Fruit fly (Drosophila melanogaster) whole organism, embryonic: ENCODE results near the gene CG13028.

Experiments
- CG6854 ChIP-seq: fragments of 200-800 bp; sonication (Bioruptor generic); optimal IDR thresholded peaks from 3 replicates; lab custom pipeline; 2017; ENCODE audit warnings: missing biosample characterization, mild to moderate bottlenecking, missing genetic modification characterization
- slp2 ChIP-seq: fragments of 200-800 bp; sonication (Bioruptor generic); optimal IDR thresholded peaks from 2 replicates; lab custom pipeline; 2016; ENCODE audit warnings: missing biosample characterization, missing genetic modification characterization
- trem ChIP-seq: fragments of 200-800 bp; optimal IDR thresholded peaks from 3 replicates; lab custom pipeline; 2019; ENCODE audit warnings: missing biosample characterization, mild to moderate bottlenecking, missing genetic modification characterization, moderate library complexity

DNA sequence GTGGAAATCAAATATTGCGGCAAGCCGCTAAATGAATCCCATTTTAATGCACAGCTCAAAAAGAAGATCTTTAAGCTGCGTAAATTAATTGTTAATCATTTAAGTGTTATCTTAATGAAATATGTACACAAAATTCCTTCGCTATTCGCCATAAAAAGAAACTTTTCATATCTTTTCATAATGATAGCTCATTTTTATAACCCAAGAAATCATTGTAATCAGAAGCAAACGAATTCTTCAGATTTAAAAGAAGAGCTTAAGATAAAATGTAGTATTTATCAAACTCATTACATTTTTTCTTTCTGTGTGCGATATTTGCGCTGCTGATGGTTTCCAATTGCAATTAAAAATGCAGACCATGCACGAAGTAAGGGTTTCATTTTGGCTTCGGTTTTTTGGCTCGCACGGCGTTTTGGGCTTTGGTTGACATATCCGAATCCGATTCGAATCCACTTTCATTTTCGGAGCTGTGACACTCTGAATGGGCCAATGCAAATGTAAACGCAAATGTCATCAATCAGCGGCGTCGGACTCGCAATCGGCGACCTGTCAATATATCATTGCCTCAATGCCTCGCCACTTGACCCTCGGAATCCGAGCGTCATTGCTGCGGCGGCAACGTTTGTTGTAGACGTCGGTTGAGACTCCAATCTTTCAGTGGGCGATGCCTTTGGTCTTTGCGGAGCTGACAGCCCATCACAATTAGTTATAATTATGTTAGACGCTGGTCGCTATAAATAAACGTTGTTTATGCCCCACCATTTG, 5.5 kb upstream of the CG13028 start:
- TF ChIP-seq trem (no peak), CG6854 (no peak), slp2 (GFP tag; lab: Kevin White, UChicago) (no peak)
